Worm (Caenorhabditis elegans): ENCODE data around the gene tsp-18.

- TF ChIP-seq elt-1 (tag; optimal IDR thresholded peaks at IDR 0.05) (no peak), nhr-12 (tag; optimal IDR thresholded peaks at IDR 0.05) (no peak), nhr-237 (tag; optimal IDR thresholded peaks at IDR 0.05) (no peak), lin-39 (tag; optimal IDR thresholded peaks at IDR 0.05) (no peak), unc-62 (GFP tag; optimal IDR thresholded peaks at IDR 0.05) (no peak), lsy-2 (tag; optimal IDR thresholded peaks at IDR 0.05) (peak in 1 of 2 experiments; percentile 8), ceh-82 (tag; optimal IDR thresholded peaks at IDR 0.05) (no peak), nhr-10 (tag; optimal IDR thresholded peaks at IDR 0.05) (no peak), R02D3.7 (tag; optimal IDR thresholded peaks at IDR 0.05) (no peak), alr-1 (tag; optimal IDR thresholded peaks at IDR 0.05) (no peak), skn-1 (tag; optimal IDR thresholded peaks at IDR 0.05) (peak; percentile 81), nhr-25 (tag; optimal IDR thresholded peaks at IDR 0.05) (no peak), ama-1 (optimal IDR thresholded peaks at IDR 0.05) (no peak), mdl-1 (tag; optimal IDR thresholded peaks at IDR 0.05) (no peak)
Observed at ce11 chrII:5930095-5930653, 25.8 kb downstream of the tsp-18 start.

Measured in whole organism, L2 larva.